Worm (Caenorhabditis elegans) whole organism, L4 larva: Measurements from ENCODE around the gene clpp-1.

Experiments
- ceh-82 ChIP-seq: sonication (generic microtip); optimal IDR thresholded peaks from 2 replicates; lab custom pipeline; 2017; ENCODE audit warnings: missing biosample characterization, missing genetic modification characterization
- dmd-6 ChIP-seq: fragments of 200-800 bp; sonication (Bioruptor generic); IDR thresholded peaks from 2 replicates; pipeline ENCODE4 v1.3.6; 2022; ENCODE audit warnings: missing genetic modification reagents, missing genetic modification characterization, missing compliant biosample characterization
- madf-9 ChIP-seq: fragments of 200-800 bp; sonication (Bioruptor generic); conservative IDR thresholded peaks from 2 replicates; pipeline ENCODE4 v1.3.6; 2022; ENCODE audit warnings: missing genetic modification reagents, missing genetic modification characterization, missing compliant biosample characterization
- mdl-1 ChIP-seq, 2 experiments: fragments of 150-350 bp in 1 of 2; sonication (generic microtip) in 1 of 2; optimal IDR thresholded peaks; 2 replicates each; lab custom pipeline; 2014 to 2017; ENCODE audit warnings: missing biosample characterization in 2 of 2, missing genetic modification characterization in 2 of 2
- mep-1 ChIP-seq: fragments of 150-350 bp; sonication (generic microtip); optimal IDR thresholded peaks from 3 replicates; lab custom pipeline; 2014; ENCODE audit warnings: missing biosample characterization, missing genetic modification characterization
- unc-62 ChIP-seq, 3 experiments: fragments of 150-350 bp in 1 of 3; sonication (generic microtip); optimal IDR thresholded peaks in 2 of 3; peaks in 1 of 3; 1 replicate in 1 of 3; 2 replicates in 2 of 3; lab custom pipeline; 2014 to 2017; ENCODE audit warnings: missing biosample characterization in 3 of 3, missing genetic modification characterization in 3 of 3, missing genetic modification reagents in 3 of 3, missing genotype in 1 of 3

ce11 chrII:10302646-10303045 lies at the start of gene clpp-1:
- TF ChIP-seq madf-9 (no peak), dmd-6 (GFP tag; lab: Robert Waterston, UW) (no peak), ceh-82 (tag; lab: Kevin White, UChicago) (no peak), unc-62 (GFP tag; optimal IDR thresholded peaks at IDR 0.05 in 1 of 2; lab: Kevin White, UChicago) (no peak), unc-62 (tag; optimal IDR thresholded peaks at IDR 0.05; lab: Kevin White, UChicago) (no peak), mep-1 (tag; lab: Kevin White, UChicago) (peak; percentile 32), mdl-1 (tag; optimal IDR thresholded peaks at IDR 0.05; lab: Kevin White, UChicago) (no peak)
